Fruit fly (Drosophila melanogaster): Measurements from ENCODE around the gene Rga.

- TF ChIP-seq CG14441 (GFP tag; IDR thresholded peaks at IDR 0.05), result no peak
- no peak for TF ChIP-seq CG16863 (GFP tag; optimal IDR thresholded peaks at IDR 0.05)
- no peak for TF ChIP-seq ttk (GFP tag; IDR thresholded peaks at IDR 0.05)
- TF ChIP-seq CG15514 (GFP tag; optimal IDR thresholded peaks at IDR 0.05), result peak; percentile 76
- TF ChIP-seq CG6765 (GFP tag; optimal IDR thresholded peaks at IDR 0.05), result no peak
- TF ChIP-seq CG8924 (tag; optimal IDR thresholded peaks at IDR 0.05), result no peak
- TF ChIP-seq pb (GFP tag; optimal IDR thresholded peaks at IDR 0.05), result no peak
- TF ChIP-seq insv (GFP tag; optimal IDR thresholded peaks at IDR 0.05), result no peak
- no peak for TF ChIP-seq Xrp1 (GFP tag; IDR thresholded peaks at IDR 0.05)
- TF ChIP-seq CrebB (tag; optimal IDR thresholded peaks at IDR 0.05), result no peak
- no peak for TF ChIP-seq CG6272 (GFP tag; IDR thresholded peaks at IDR 0.05)
- no peak for TF ChIP-seq crol (GFP tag; IDR thresholded peaks at IDR 0.05)
These were observed 20.5 kb upstream of the Rga start, which contains the start of gene CG12171 for dm6 chr3R:5633437-5633836.

Measured in whole organism, embryonic.